Worm (Caenorhabditis elegans): Measurements from ENCODE around the gene lron-15.
A peak's percentile ranks its signal among the peaks of the same experiment; 100 is the strongest.

lron-15 gene

ce11 chrII:6493709-6494326 is 50.9 kb downstream of the lron-15 start:
- no peak for TF ChIP-seq elt-3 (tag; optimal IDR thresholded peaks at IDR 0.05)
- TF ChIP-seq blmp-1 (tag; optimal IDR thresholded peaks at IDR 0.05), result no peak
- TF ChIP-seq ceh-43 (GFP tag; optimal IDR thresholded peaks at IDR 0.05), result no peak
- TF ChIP-seq ceh-83 (GFP tag; optimal IDR thresholded peaks at IDR 0.05), result no peak
- no peak for TF ChIP-seq mls-2 (tag; optimal IDR thresholded peaks at IDR 0.05)
- no peak for TF ChIP-seq mab-5 (tag; optimal IDR thresholded peaks at IDR 0.05)
- no peak for TF ChIP-seq drap-1 (GFP tag; optimal IDR thresholded peaks at IDR 0.05)
- no peak for TF ChIP-seq sem-2 (GFP tag; optimal IDR thresholded peaks at IDR 0.05)
- no peak for TF ChIP-seq tbx-8 (GFP tag; optimal IDR thresholded peaks at IDR 0.05)
- TF ChIP-seq unc-62 (GFP tag; optimal IDR thresholded peaks at IDR 0.05), result no peak
- no peak for TF ChIP-seq lin-32 (GFP tag; optimal IDR thresholded peaks at IDR 0.05)
- no peak for TF ChIP-seq sptf-1 (tag; optimal IDR thresholded peaks at IDR 0.05)
- no peak for TF ChIP-seq nhr-76 (tag; optimal IDR thresholded peaks at IDR 0.05)

- TF ChIP-seq ces-1 (GFP tag; optimal IDR thresholded peaks at IDR 0.05) (peak; percentile 90), M03D4.4 (tag; optimal IDR thresholded peaks at IDR 0.05) (no peak)
Measured at ce11 chrII:6493139-6493538, 51.6 kb downstream of the lron-15 start.

DNA sequence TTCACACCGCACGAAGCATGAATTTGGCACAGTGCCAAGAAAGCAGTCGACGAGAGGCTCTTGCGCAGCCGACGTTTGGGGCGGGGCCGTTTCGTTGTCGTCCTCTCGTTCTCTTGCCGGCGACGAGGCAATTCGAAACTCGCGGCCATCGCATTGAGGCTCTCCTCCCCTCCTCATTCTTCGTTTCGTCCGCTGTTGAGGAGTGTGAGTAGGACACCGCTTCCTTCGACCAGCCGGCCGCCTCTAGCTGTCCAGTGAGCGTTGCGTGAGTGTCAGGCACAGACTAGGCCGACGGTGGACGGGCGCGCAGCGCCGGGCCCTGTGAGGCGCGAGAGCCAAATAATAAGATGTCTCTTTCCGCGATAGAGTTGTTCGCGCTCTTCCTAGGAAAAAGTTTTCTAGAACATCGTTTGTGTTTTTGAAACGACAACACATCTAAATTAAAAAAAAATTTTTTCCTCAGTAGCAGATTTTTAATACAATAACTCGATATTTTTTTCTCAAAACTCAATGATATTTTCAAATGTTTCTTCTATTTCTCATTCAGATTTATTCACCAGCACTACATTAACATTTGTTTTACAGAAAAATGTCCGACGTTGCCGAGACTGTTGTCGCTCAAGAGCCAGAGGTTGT is 52.8 kb downstream of the lron-15 start, which contains the start of the genes T28D9.11 and T28D9.1:
T28D9.11 (minus strand) TSS at position 177 of the 636 bp plus-strand sequence.
T28D9.1 (plus strand) TSS at position 586 of the 636 bp plus-strand sequence.
- peak; percentile 67 for TF ChIP-seq mls-2 (tag; optimal IDR thresholded peaks at IDR 0.05)
- TF ChIP-seq hlh-1 (tag; optimal IDR thresholded peaks at IDR 0.05), result peak; percentile 29
- peak; percentile 48 for TF ChIP-seq drap-1 (GFP tag; optimal IDR thresholded peaks at IDR 0.05)
- no peak for TF ChIP-seq elt-1 (tag; optimal IDR thresholded peaks at IDR 0.05; ENCODE audit: borderline replicate concordance, insufficient read depth)
- TF ChIP-seq cnd-1 (tag; optimal IDR thresholded peaks at IDR 0.05), result peak; percentile 75
- TF ChIP-seq ceh-83 (GFP tag; optimal IDR thresholded peaks at IDR 0.05), result no peak
- TF ChIP-seq snpc-4 (tag; optimal IDR thresholded peaks at IDR 0.05), result no peak
- peak; percentile 58 for TF ChIP-seq ham-2 (GFP tag; optimal IDR thresholded peaks at IDR 0.05)
- TF ChIP-seq zip-8 (tag; optimal IDR thresholded peaks at IDR 0.05), result no peak
- TF ChIP-seq ztf-11 (tag; optimal IDR thresholded peaks at IDR 0.05), result peak; percentile 29
- no peak for TF ChIP-seq ces-1 (GFP tag; optimal IDR thresholded peaks at IDR 0.05)
- peak; percentile 19 for TF ChIP-seq ceh-43 (GFP tag; optimal IDR thresholded peaks at IDR 0.05)
- TF ChIP-seq elt-3 (tag; optimal IDR thresholded peaks at IDR 0.05), result no peak
- peak; percentile 74 for TF ChIP-seq M03D4.4 (tag; optimal IDR thresholded peaks at IDR 0.05)
- TF ChIP-seq lin-32 (GFP tag; optimal IDR thresholded peaks at IDR 0.05), result peak; percentile 31
- peak; percentile 37 for TF ChIP-seq unc-120 (tag; optimal IDR thresholded peaks at IDR 0.05; ENCODE audit: poor library complexity, severe bottlenecking)
- peak; percentile 64 for TF ChIP-seq sptf-1 (tag; optimal IDR thresholded peaks at IDR 0.05)
- no peak for TF ChIP-seq sem-2 (GFP tag; optimal IDR thresholded peaks at IDR 0.05)
- TF ChIP-seq lsy-2 (tag; optimal IDR thresholded peaks at IDR 0.05), result no peak
- TF ChIP-seq mab-5 (tag; optimal IDR thresholded peaks at IDR 0.05), result no peak

ce11 chrII:6491187-6491586 is 53.5 kb downstream of the lron-15 start:
- no peak for TF ChIP-seq hlh-1 (tag; optimal IDR thresholded peaks at IDR 0.05)
- no peak for TF ChIP-seq lsy-2 (tag; optimal IDR thresholded peaks at IDR 0.05)
- no peak for TF ChIP-seq nhr-237 (tag; optimal IDR thresholded peaks at IDR 0.05)
- no peak for TF ChIP-seq unc-39 (tag; optimal IDR thresholded peaks at IDR 0.05)
